Fruit fly (Drosophila melanogaster): Measurements from ENCODE around the gene CG13377.

dm6 chrX:265692-266091 lies 1.9 kb upstream of the CG13377 start:
- TF ChIP-seq CG8159 (tag; optimal IDR thresholded peaks at IDR 0.05) (no peak), CG4496 (GFP tag; IDR thresholded peaks at IDR 0.05) (no peak), CG32121 (GFP tag; IDR thresholded peaks at IDR 0.05) (no peak), CG15710 (tag; optimal IDR thresholded peaks at IDR 0.05) (no peak), CG34367 (tag; optimal IDR thresholded peaks at IDR 0.05) (no peak), CG17806 (tag; optimal IDR thresholded peaks at IDR 0.05) (no peak), CG10348 (GFP tag; IDR thresholded peaks at IDR 0.05) (no peak), D1 (tag; optimal IDR thresholded peaks at IDR 0.05) (no peak), rn (GFP tag; IDR thresholded peaks at IDR 0.05) (no peak), Pif1B (GFP tag; optimal IDR thresholded peaks at IDR 0.05) (no peak), CG14655 (GFP tag; optimal IDR thresholded peaks at IDR 0.05) (no peak), CG9948 (tag; optimal IDR thresholded peaks at IDR 0.05) (no peak)

All from whole organism, pupa.